Worm (Caenorhabditis elegans): ENCODE results near the gene nhr-216.

ce11 chrV:5314104-5314503 is 44.6 kb downstream of the nhr-216 start, which contains the start of gene C10G8.2:
- no peak for TF ChIP-seq fkh-10 (GFP tag; optimal IDR thresholded peaks at IDR 0.05)
- no peak for TF ChIP-seq egl-27 (tag; optimal IDR thresholded peaks at IDR 0.05)
- no peak for TF ChIP-seq nhr-102 (tag; optimal IDR thresholded peaks at IDR 0.05)
- TF ChIP-seq nhr-237 (tag; optimal IDR thresholded peaks at IDR 0.05), result no peak
- no peak for TF ChIP-seq tag-97 (GFP tag; IDR thresholded peaks at IDR 0.05)
- no peak for TF ChIP-seq nhr-76 (tag; optimal IDR thresholded peaks at IDR 0.05)
- TF ChIP-seq snpc-4 (tag; optimal IDR thresholded peaks at IDR 0.05), result no peak
